Worm (Caenorhabditis elegans): Measurements from ENCODE around the gene cest-16.

- TF ChIP-seq dve-1 (tag; optimal IDR thresholded peaks at IDR 0.05; ENCODE audit: insufficient read depth) (no peak), skn-1 (tag; optimal IDR thresholded peaks at IDR 0.05) (no peak), unc-62 (GFP tag; optimal IDR thresholded peaks at IDR 0.05 in 1 of 2) (no peak), unc-62 (tag; optimal IDR thresholded peaks at IDR 0.05) (no peak), mep-1 (tag; optimal IDR thresholded peaks at IDR 0.05) (no peak), ama-1 (optimal IDR thresholded peaks at IDR 0.05) (no peak), lsy-2 (tag; optimal IDR thresholded peaks at IDR 0.05) (no peak), pha-4 (GFP tag; IDR thresholded peaks at IDR 0.05) (no peak), pha-4 (tag; optimal IDR thresholded peaks at IDR 0.05) (no peak), nhr-76 (tag; optimal IDR thresholded peaks at IDR 0.05) (no peak)
Observed at ce11 chrX:6252752-6253151, 47.0 kb upstream of the cest-16 start.
